Worm (Caenorhabditis elegans): ENCODE data around the gene Y54F10AM.15.

DNA sequence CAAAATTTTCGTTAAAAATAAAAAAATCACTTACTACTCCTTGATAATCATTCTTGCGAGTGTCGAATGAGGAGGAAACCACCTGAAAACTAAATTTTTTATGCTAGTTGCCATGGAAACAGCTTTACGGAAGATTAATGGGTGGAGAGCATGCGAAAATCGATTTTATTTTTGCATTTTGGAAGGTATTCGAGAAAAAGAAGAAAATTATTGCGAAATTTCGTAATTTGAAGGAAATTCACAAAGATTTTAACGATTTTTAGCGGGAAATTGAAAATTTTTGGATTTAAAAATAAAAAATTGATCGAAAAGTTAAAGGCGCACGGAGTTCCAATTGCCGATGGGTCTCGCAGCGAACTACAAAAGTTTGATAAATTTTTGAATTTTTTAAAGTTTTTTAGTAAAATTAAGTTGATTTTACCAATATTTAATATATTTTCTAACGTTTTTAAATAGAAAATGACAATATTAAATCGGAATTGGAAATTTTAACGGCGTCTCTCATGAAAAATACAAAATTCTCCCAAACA is 47.2 kb upstream of the Y54F10AM.15 start, which contains the start of gene Y54F10AR.1:
- TF ChIP-seq tbx-8 (GFP tag; optimal IDR thresholded peaks at IDR 0.05): no peak
- no peak for TF ChIP-seq nhr-12 (tag; optimal IDR thresholded peaks at IDR 0.05)
- TF ChIP-seq ztf-11 (tag; optimal IDR thresholded peaks at IDR 0.05): no peak
- no peak for TF ChIP-seq blmp-1 (tag; optimal IDR thresholded peaks at IDR 0.05)
- no peak for TF ChIP-seq unc-39 (tag; optimal IDR thresholded peaks at IDR 0.05)
- TF ChIP-seq lsy-2 (tag; optimal IDR thresholded peaks at IDR 0.05): no peak
- TF ChIP-seq mep-1 (tag; optimal IDR thresholded peaks at IDR 0.05): no peak
- no peak for TF ChIP-seq ces-1 (GFP tag; optimal IDR thresholded peaks at IDR 0.05)
- TF ChIP-seq unc-62 (GFP tag; optimal IDR thresholded peaks at IDR 0.05): no peak
